Fruit fly (Drosophila melanogaster) whole organism, embryonic: ENCODE measurements around the gene Cad88C.

Experiments
- Asciz ChIP-seq: fragments of 200-800 bp; sonication (Bioruptor generic); optimal IDR thresholded peaks from 2 replicates; lab custom pipeline; 2017; ENCODE audit warnings: missing biosample characterization, mild to moderate bottlenecking, missing genetic modification characterization, missing genetic modification reagents
- B-H1 ChIP-seq: fragments of 200-800 bp; sonication (Bioruptor generic); IDR thresholded peaks from 3 replicates; pipeline ENCODE4 v1.3.6; 2022; ENCODE audit warnings: missing biosample characterization, missing genetic modification characterization
- CG11398 ChIP-seq: fragments of 200-800 bp; sonication (Bioruptor generic); optimal IDR thresholded peaks from 2 replicates; lab custom pipeline; 2016; ENCODE audit warnings: missing biosample characterization, missing genetic modification characterization
- CG11504 ChIP-seq: fragments of 200-800 bp; sonication (Bioruptor generic); optimal IDR thresholded peaks from 3 replicates; lab custom pipeline; 2019; ENCODE audit warnings: missing biosample characterization, mild to moderate bottlenecking, missing genetic modification characterization, moderate library complexity
- CG12299 ChIP-seq: fragments of 200-800 bp; sonication (Bioruptor generic); optimal IDR thresholded peaks from 2 replicates; lab custom pipeline; 2018; ENCODE audit warnings: missing biosample characterization, mild to moderate bottlenecking, missing genetic modification characterization
- CG14441 ChIP-seq: fragments of 200-800 bp; sonication (Bioruptor generic); IDR thresholded peaks from 2 replicates; pipeline ENCODE4 v1.3.6; 2022; ENCODE audit warnings: missing biosample characterization, missing genetic modification characterization
- CG18262 ChIP-seq: fragments of 200-800 bp; optimal IDR thresholded peaks from 3 replicates; lab custom pipeline; 2019; ENCODE audit warnings: missing biosample characterization, mild to moderate bottlenecking, missing genetic modification characterization, moderate library complexity
- CG18476 ChIP-seq: fragments of 200-800 bp; sonication (Bioruptor generic); optimal IDR thresholded peaks from 2 replicates; lab custom pipeline; 2016; ENCODE audit warnings: missing biosample characterization, mild to moderate bottlenecking, missing genetic modification characterization
- CG2202 ChIP-seq: fragments of 200-800 bp; sonication (Bioruptor generic); optimal IDR thresholded peaks from 2 replicates; lab custom pipeline; 2018; ENCODE audit warnings: missing biosample characterization, mild to moderate bottlenecking, missing genetic modification characterization
- CG2678 ChIP-seq: fragments of 200-800 bp; sonication (Bioruptor generic); optimal IDR thresholded peaks from 3 replicates; lab custom pipeline; 2019; ENCODE audit warnings: missing biosample characterization, mild to moderate bottlenecking, missing genetic modification characterization, moderate library complexity
- CG2712 ChIP-seq: fragments of 200-800 bp; optimal IDR thresholded peaks from 3 replicates; lab custom pipeline; 2019; ENCODE audit warnings: missing biosample characterization, mild to moderate bottlenecking, missing genetic modification characterization, moderate library complexity
- CG2875 ChIP-seq: fragments of 200-800 bp; sonication (Bioruptor generic); optimal IDR thresholded peaks from 2 replicates; lab custom pipeline; 2017; ENCODE audit warnings: missing biosample characterization, mild to moderate bottlenecking, missing genetic modification characterization, missing genetic modification reagents
- CG31441 ChIP-seq: fragments of 200-800 bp; sonication (Bioruptor generic); IDR thresholded peaks from 2 replicates; pipeline ENCODE4 v1.3.6; 2022; ENCODE audit warnings: missing biosample characterization, missing genetic modification characterization
- CG32532 ChIP-seq: fragments of 200-800 bp; sonication (Bioruptor generic); IDR thresholded peaks from 2 replicates; pipeline ENCODE4 v1.3.6; 2022; ENCODE audit warnings: missing biosample characterization, missing genetic modification characterization
- CG6689 ChIP-seq: fragments of 200-800 bp; sonication (Bioruptor generic); IDR thresholded peaks from 2 replicates; pipeline ENCODE4 v1.3.6; 2022; ENCODE audit warnings: missing biosample characterization, missing genetic modification characterization
- CG7839 ChIP-seq: fragments of 200-800 bp; sonication (Bioruptor generic); optimal IDR thresholded peaks from 3 replicates; lab custom pipeline; 2018; ENCODE audit warnings: missing biosample characterization, mild to moderate bottlenecking, missing genetic modification characterization, moderate library complexity
- CoRest ChIP-seq: fragments of 200-800 bp; sonication (Bioruptor generic); optimal IDR thresholded peaks from 3 replicates; lab custom pipeline; 2018; ENCODE audit warnings: missing biosample characterization, mild to moderate bottlenecking, missing genetic modification characterization, moderate library complexity
- Drgx ChIP-seq: fragments of 200-800 bp; sonication (Bioruptor generic); IDR thresholded peaks from 2 replicates; pipeline ENCODE4 v1.3.6; 2022; ENCODE audit warnings: missing biosample characterization, missing genetic modification characterization
- Eip74EF ChIP-seq, 2 experiments: fragments of 200-800 bp in 1 of 2; fragments of >200 bp in 1 of 2; sonication (Bioruptor generic) in 1 of 2; optimal IDR thresholded peaks; 2 replicates each; lab custom pipeline; 2017 to 2019; ENCODE audit warnings: missing biosample characterization in 2 of 2, missing genetic modification characterization in 2 of 2, mild to moderate bottlenecking in 1 of 2, moderate library complexity in 1 of 2
- H2.0 ChIP-seq: fragments of 200-800 bp; sonication (Bioruptor generic); IDR thresholded peaks from 2 replicates; pipeline ENCODE4 v1.3.6; 2022; ENCODE audit warnings: missing biosample characterization, missing genetic modification characterization
- Lpt ChIP-seq: fragments of >200 bp; optimal IDR thresholded peaks from 2 replicates; lab custom pipeline; 2018; ENCODE audit warnings: missing biosample characterization, missing genetic modification characterization
- Mad ChIP-seq: fragments of 200-800 bp; sonication (Bioruptor generic); optimal IDR thresholded peaks from 2 replicates; lab custom pipeline; 2016; ENCODE audit warnings: missing biosample characterization, missing genetic modification characterization
- Med ChIP-seq: fragments of 200-800 bp; sonication (Bioruptor generic); peaks from one replicate; lab custom pipeline; 2016; ENCODE audit warnings: missing biosample characterization, missing genetic modification characterization, mild to moderate bottlenecking, inconsistent platforms, moderate library complexity
- Ptx1 ChIP-seq: fragments of 200-800 bp; sonication (Bioruptor generic); IDR thresholded peaks from 2 replicates; pipeline ENCODE4 v1.3.6; 2022; ENCODE audit warnings: missing biosample characterization, missing genetic modification characterization
- Side ChIP-seq: fragments of 200-800 bp; sonication (Bioruptor generic); optimal IDR thresholded peaks from 2 replicates; lab custom pipeline; 2016; ENCODE audit warnings: missing biosample characterization, missing genetic modification characterization
- Xrp1 ChIP-seq: fragments of 200-800 bp; sonication (Bioruptor generic); IDR thresholded peaks from 2 replicates; pipeline ENCODE4 v1.3.6; 2022; ENCODE audit warnings: missing biosample characterization, missing genetic modification characterization
- ara ChIP-seq: fragments of 200-800 bp; sonication (Bioruptor generic); IDR thresholded peaks from 2 replicates; pipeline ENCODE4 v1.3.6; 2022; ENCODE audit warnings: missing biosample characterization, missing genetic modification characterization
- ci ChIP-seq: fragments of 200-800 bp; sonication (Bioruptor generic); IDR thresholded peaks from 3 replicates; pipeline ENCODE4 v1.3.6; 2022; ENCODE audit warnings: missing biosample characterization, missing genetic modification characterization
- ems ChIP-seq: fragments of 200-800 bp; sonication (Bioruptor generic); optimal IDR thresholded peaks from 3 replicates; lab custom pipeline; 2016; ENCODE audit warnings: missing biosample characterization, missing genetic modification characterization
- esg ChIP-seq: fragments of 200-800 bp; sonication (Bioruptor generic); conservative IDR thresholded peaks from 2 replicates; pipeline ENCODE4 v1.3.6; 2022; ENCODE audit warnings: missing biosample characterization, missing genetic modification characterization
- ken ChIP-seq: fragments of 200-800 bp; sonication (Bioruptor generic); IDR thresholded peaks from 3 replicates; pipeline ENCODE4 v1.3.6; 2022; ENCODE audit warnings: missing biosample characterization, missing genetic modification characterization
- klu ChIP-seq: fragments of 200-800 bp; sonication (Bioruptor generic); IDR thresholded peaks from 2 replicates; pipeline ENCODE4 v1.3.6; 2022; ENCODE audit warnings: missing biosample characterization, missing genetic modification characterization
- nmo ChIP-seq: fragments of 200-800 bp; sonication (Bioruptor generic); optimal IDR thresholded peaks from 2 replicates; lab custom pipeline; 2018; ENCODE audit warnings: missing biosample characterization, mild to moderate bottlenecking, missing genetic modification characterization, moderate library complexity
- otp ChIP-seq: fragments of 200-800 bp; sonication (Bioruptor generic); IDR thresholded peaks from 3 replicates; pipeline ENCODE4, ENCODE4 v1.3.6; 2022; ENCODE audit warnings: missing biosample characterization, missing genetic modification characterization
- pan ChIP-seq, 4 experiments: fragments of >200 bp in 3 of 4; fragments of 200-800 bp in 1 of 4; sonication (Bioruptor generic) in 1 of 4; optimal IDR thresholded peaks in 3 of 4; IDR thresholded peaks in 1 of 4; 2 replicates each; pipeline versions ENCODE4 v1.3.6 to Lab custom; 2017 to 2022; ENCODE audit warnings: missing biosample characterization in 2 of 4, missing genetic modification characterization in 2 of 4, mixed read lengths in 1 of 4
- phol ChIP-seq: fragments of 200-800 bp; sonication (Bioruptor generic); optimal IDR thresholded peaks from 3 replicates; lab custom pipeline; 2018; ENCODE audit warnings: missing biosample characterization, mild to moderate bottlenecking, missing genetic modification characterization, moderate library complexity
- prd ChIP-seq, 3 experiments: fragments of >200 bp in 2 of 3; fragments of 200-800 bp in 1 of 3; sonication (Bioruptor generic) in 1 of 3; optimal IDR thresholded peaks in 2 of 3; IDR thresholded peaks in 1 of 3; 2 replicates in 2 of 3; 3 replicates in 1 of 3; pipeline versions ENCODE4 v1.3.6 to Lab custom; 2017 to 2022; ENCODE audit warnings: missing biosample characterization in 1 of 3, missing genetic modification characterization in 1 of 3
- row ChIP-seq: fragments of 200-800 bp; sonication (Bioruptor generic); IDR thresholded peaks from 3 replicates; pipeline ENCODE4 v1.3.6; 2022; ENCODE audit warnings: missing biosample characterization, missing genetic modification characterization
- salm ChIP-seq: fragments of 200-800 bp; sonication (Bioruptor generic); optimal IDR thresholded peaks from 2 replicates; lab custom pipeline; 2018; ENCODE audit warnings: missing biosample characterization, mild to moderate bottlenecking, missing genetic modification characterization
- sens ChIP-seq: fragments of 200-800 bp; sonication (Bioruptor generic); peaks from one replicate; lab custom pipeline; 2016; ENCODE audit warnings: missing biosample characterization, missing genetic modification characterization
- slou ChIP-seq: fragments of 200-800 bp; sonication (Bioruptor generic); optimal IDR thresholded peaks from 3 replicates; lab custom pipeline; 2016; ENCODE audit warnings: missing biosample characterization, missing genetic modification characterization
- so ChIP-seq: fragments of 200-800 bp; sonication (Bioruptor generic); IDR thresholded peaks from 3 replicates; pipeline ENCODE4 v1.3.6; 2022; ENCODE audit warnings: missing biosample characterization, missing genetic modification characterization
- ssp ChIP-seq: fragments of 200-800 bp; sonication (Bioruptor generic); IDR thresholded peaks from 2 replicates; pipeline ENCODE4 v1.3.6; 2022; ENCODE audit warnings: missing biosample characterization, missing genetic modification characterization
- tgo ChIP-seq: fragments of 200-800 bp; sonication (Bioruptor generic); IDR thresholded peaks from 3 replicates; pipeline ENCODE4 v1.3.6; 2022; ENCODE audit warnings: missing biosample characterization, missing genetic modification characterization
- vvl ChIP-seq: fragments of 200-800 bp; sonication (Bioruptor generic); IDR thresholded peaks from 2 replicates; pipeline ENCODE4 v1.3.6; 2022; ENCODE audit warnings: missing biosample characterization, missing genetic modification characterization
- zen ChIP-seq: fragments of 200-800 bp; sonication (Bioruptor generic); optimal IDR thresholded peaks from 3 replicates; lab custom pipeline; 2018; ENCODE audit warnings: missing biosample characterization, mild to moderate bottlenecking, missing genetic modification characterization, moderate library complexity
- zen2 ChIP-seq: fragments of 200-800 bp; sonication (Bioruptor generic); IDR thresholded peaks from 3 replicates; pipeline ENCODE4 v1.3.6; 2022; ENCODE audit warnings: missing biosample characterization, missing genetic modification characterization; ENCODE audit not compliant: partially characterized antibody

The Cad88C gene

dm6 chr3R:14680112-14680665, 49.9 kb downstream of the Cad88C start (continued):
- TF ChIP-seq Asciz (GFP tag; lab: Kevin White, UChicago) (peak; percentile 22), CG2875 (peak; percentile 23), CG18476 (GFP tag; lab: Kevin White, UChicago) (no peak), salm (tag; lab: Kevin White, UChicago) (peak; percentile 39), CG2678 (peak; percentile 7)
- TF ChIP-seq, all 482 proteins: peak for 38

dm6 chr3R:14683928-14684327, 53.6 kb downstream of the Cad88C start:
- TF ChIP-seq Ptx1 (GFP tag; lab: Robert Waterston, UW) (peak; percentile 36; the same call in 1 of the 2 replicates), esg (GFP tag; lab: Robert Waterston, UW) (0 out of 2 replicates have a peak, but pooled peaks have one; percentile 11), slou (GFP tag; lab: Kevin White, UChicago) (no peak), Mad (GFP tag; lab: Kevin White, UChicago) (no peak), otp (GFP tag; lab: Robert Waterston, UW) (0 out of 3 replicates have a peak, but pooled peaks have one; percentile 17), row (GFP tag; lab: Robert Waterston, UW) (peak; percentile 34; the same call in 1 of the 3 replicates), CG18262 (tag; lab: Kevin White, UChicago) (peak; percentile 0), CG7839 (tag; lab: Kevin White, UChicago) (peak; percentile 6), ems (no peak), nmo (peak; percentile 7), klu (GFP tag; lab: Robert Waterston, UW) (no peak), Drgx (peak; percentile 79), CG2202 (tag; lab: Kevin White, UChicago) (no peak), ara (GFP tag; lab: Robert Waterston, UW) (0 out of 2 replicates have a peak, but pooled peaks have one; percentile 33), ssp (GFP tag; lab: Robert Waterston, UW) (no peak), CG12299 (tag; lab: Kevin White, UChicago) (no peak), so (GFP tag; lab: Robert Waterston, UW) (0 out of 3 replicates have a peak, but pooled peaks have one; percentile 25), CG6689 (peak; percentile 35; the same call in 1 of the 2 replicates), tgo (GFP tag; lab: Robert Waterston, UW) (peak; percentile 30; the same call in 1 of the 3 replicates), CG32532 (0 out of 2 replicates have a peak, but pooled peaks have one; percentile 32), CG2712 (peak; percentile 23), Eip74EF (GFP tag; optimal IDR thresholded peaks at IDR 0.05; lab: Kevin White, UChicago) (peak in 1 of 2 experiments; percentile 19), CoRest (no peak), CG14441 (GFP tag; lab: Robert Waterston, UW) (0 out of 2 replicates have a peak, but pooled peaks have one; percentile 15), zen2 (GFP tag; lab: Robert Waterston, UW) (no peak), CG11504 (tag; lab: Kevin White, UChicago) (peak; percentile 4), CG31441 (GFP tag; lab: Robert Waterston, UW) (0 out of 2 replicates have a peak, but pooled peaks have one; percentile 32), sens (GFP tag; lab: Kevin White, UChicago) (peak; percentile 83), prd (optimal IDR thresholded peaks at IDR 0.05; lab: Kevin White, UChicago) (no peak), prd (GFP tag; IDR thresholded peaks at IDR 0.05; lab: Robert Waterston, UW) (peak; percentile 38; the same call in 1 of the 3 replicates), vvl (0 out of 2 replicates have a peak, but pooled peaks have one; percentile 20), Side (GFP tag; lab: Kevin White, UChicago) (no peak), Med (GFP tag; lab: Kevin White, UChicago) (peak; percentile 25), ci (0 out of 3 replicates have a peak, but pooled peaks have one; percentile 15), phol (tag; lab: Kevin White, UChicago) (peak; percentile 31), ken (no peak), Xrp1 (GFP tag; lab: Robert Waterston, UW) (0 out of 2 replicates have a peak, but pooled peaks have one; percentile 11), Lpt (GFP tag; lab: Kevin White, UChicago) (no peak), B-H1 (GFP tag; lab: Robert Waterston, UW) (peak; percentile 19; the same call in 1 of the 3 replicates), zen (no peak), pan (optimal IDR thresholded peaks at IDR 0.05; lab: Kevin White, UChicago) (no peak), pan (GFP tag; optimal IDR thresholded peaks at IDR 0.05 in 1 of 2, IDR thresholded peaks at IDR 0.05 in 1 of 2) (peak in 1 of 2 experiments; percentile 38), CG11398 (GFP tag; lab: Kevin White, UChicago) (no peak), H2.0 (GFP tag; lab: Robert Waterston, UW) (0 out of 2 replicates have a peak, but pooled peaks have one; percentile 6)
